Fruit fly (Drosophila melanogaster): Measurements from ENCODE around the gene CG15336.

The CG15336 gene

dm6 chrX:8147649-8148048 is at the start of gene CG15336:
Gene CG15336 (plus strand): TSS chrX:8147949.
- TF ChIP-seq CG8478 (optimal IDR thresholded peaks at IDR 0.05) (no peak), psq (optimal IDR thresholded peaks at IDR 0.05) (no peak), usp (GFP tag; optimal IDR thresholded peaks at IDR 0.05) (no peak), pan (optimal IDR thresholded peaks at IDR 0.05) (no peak), EcR (GFP tag; optimal IDR thresholded peaks at IDR 0.05) (no peak), Dll (optimal IDR thresholded peaks at IDR 0.05) (no peak)

- TF ChIP-seq pan (optimal IDR thresholded peaks at IDR 0.05) (no peak), psq (optimal IDR thresholded peaks at IDR 0.05) (no peak), Dll (optimal IDR thresholded peaks at IDR 0.05) (no peak), usp (GFP tag; optimal IDR thresholded peaks at IDR 0.05) (no peak), EcR (GFP tag; optimal IDR thresholded peaks at IDR 0.05) (no peak), CG8478 (optimal IDR thresholded peaks at IDR 0.05) (no peak)
These were observed 47.5 kb upstream of the CG15336 start for dm6 chrX:8100026-8100825.

- TF ChIP-seq pan (optimal IDR thresholded peaks at IDR 0.05) (no peak), Dll (optimal IDR thresholded peaks at IDR 0.05) (no peak), CG8478 (optimal IDR thresholded peaks at IDR 0.05) (no peak), psq (optimal IDR thresholded peaks at IDR 0.05) (no peak), usp (GFP tag; optimal IDR thresholded peaks at IDR 0.05) (no peak), EcR (GFP tag; optimal IDR thresholded peaks at IDR 0.05) (no peak)
These were observed 47.0 kb upstream of the CG15336 start for dm6 chrX:8100826-8101079.

- no peak for TF ChIP-seq EcR (GFP tag; optimal IDR thresholded peaks at IDR 0.05)
- no peak for TF ChIP-seq usp (GFP tag; optimal IDR thresholded peaks at IDR 0.05)
- TF ChIP-seq CG8478 (optimal IDR thresholded peaks at IDR 0.05), result no peak
- TF ChIP-seq Dll (optimal IDR thresholded peaks at IDR 0.05), result no peak
- TF ChIP-seq pan (optimal IDR thresholded peaks at IDR 0.05), result no peak
- no peak for TF ChIP-seq psq (optimal IDR thresholded peaks at IDR 0.05)
These were observed 46.1 kb upstream of the CG15336 start, which contains the start of gene CG2258 for dm6 chrX:8101479-8102198. Gene CG2258 (minus strand): TSS chrX:8102095.

dm6 chrX:8106281-8107050 is 41.3 kb upstream of the CG15336 start:
- TF ChIP-seq usp (GFP tag; optimal IDR thresholded peaks at IDR 0.05) (no peak), pan (optimal IDR thresholded peaks at IDR 0.05) (no peak), CG8478 (optimal IDR thresholded peaks at IDR 0.05) (no peak), EcR (GFP tag; optimal IDR thresholded peaks at IDR 0.05) (no peak), psq (optimal IDR thresholded peaks at IDR 0.05) (no peak), Dll (optimal IDR thresholded peaks at IDR 0.05) (no peak)

dm6 chrX:8107936-8108335 is 39.8 kb upstream of the CG15336 start:
- TF ChIP-seq Dll (optimal IDR thresholded peaks at IDR 0.05) (no peak), usp (GFP tag; optimal IDR thresholded peaks at IDR 0.05) (no peak), pan (optimal IDR thresholded peaks at IDR 0.05) (no peak), psq (optimal IDR thresholded peaks at IDR 0.05) (no peak), CG8478 (optimal IDR thresholded peaks at IDR 0.05) (no peak), EcR (GFP tag; optimal IDR thresholded peaks at IDR 0.05) (no peak)

- TF ChIP-seq EcR (GFP tag; optimal IDR thresholded peaks at IDR 0.05) (no peak), CG8478 (optimal IDR thresholded peaks at IDR 0.05) (no peak), psq (optimal IDR thresholded peaks at IDR 0.05) (no peak)
These were observed 36.8 kb upstream of the CG15336 start for dm6 chrX:8110984-8111383.

dm6 chrX:8112715-8113114 is 35.0 kb upstream of the CG15336 start:
- TF ChIP-seq CG8478 (optimal IDR thresholded peaks at IDR 0.05) (no peak), usp (GFP tag; optimal IDR thresholded peaks at IDR 0.05) (no peak), Dll (optimal IDR thresholded peaks at IDR 0.05) (no peak)

dm6 chrX:8113386-8114279 is 34.1 kb upstream of the CG15336 start:
- TF ChIP-seq usp (GFP tag; optimal IDR thresholded peaks at IDR 0.05) (no peak), CG8478 (optimal IDR thresholded peaks at IDR 0.05) (no peak), psq (optimal IDR thresholded peaks at IDR 0.05) (no peak), pan (optimal IDR thresholded peaks at IDR 0.05) (no peak), Dll (optimal IDR thresholded peaks at IDR 0.05) (no peak), EcR (GFP tag; optimal IDR thresholded peaks at IDR 0.05) (no peak)

dm6 chrX:8114476-8115342 is 33.0 kb upstream of the CG15336 start:
- TF ChIP-seq CG8478 (optimal IDR thresholded peaks at IDR 0.05), result no peak
- TF ChIP-seq psq (optimal IDR thresholded peaks at IDR 0.05), result no peak
- no peak for TF ChIP-seq EcR (GFP tag; optimal IDR thresholded peaks at IDR 0.05)
- TF ChIP-seq pan (optimal IDR thresholded peaks at IDR 0.05), result no peak
- no peak for TF ChIP-seq Dll (optimal IDR thresholded peaks at IDR 0.05)
- no peak for TF ChIP-seq usp (GFP tag; optimal IDR thresholded peaks at IDR 0.05)

All from whole organism.